Worm (Caenorhabditis elegans) whole organism, late embryonic: ENCODE measurements around the gene ZC477.3.

Source experiments
- C38D4.7 ChIP-seq: fragments of 200-800 bp; sonication (Bioruptor generic); optimal IDR thresholded peaks from 2 replicates; lab custom pipeline; 2018; ENCODE audit warnings: mild to moderate bottlenecking, missing genetic modification characterization, moderate library complexity, missing compliant biosample characterization
- K02D7.2 ChIP-seq: sonication (generic microtip); optimal IDR thresholded peaks from 2 replicates; lab custom pipeline; 2017; ENCODE audit warnings: mild to moderate bottlenecking, missing genetic modification characterization, missing compliant biosample characterization
- K09A11.1 ChIP-seq: sonication (generic microtip); optimal IDR thresholded peaks from 2 replicates; lab custom pipeline; 2017; ENCODE audit warnings: antibody characterized with exemption, mild to moderate bottlenecking, missing genetic modification characterization, missing compliant biosample characterization; ENCODE audit not compliant: insufficient read depth
- Y22D7AL.16 ChIP-seq: sonication (generic microtip); optimal IDR thresholded peaks from 2 replicates; lab custom pipeline; 2016; ENCODE audit warnings: missing genetic modification characterization, missing compliant biosample characterization
- ahr-1 ChIP-seq: sonication (generic microtip); optimal IDR thresholded peaks from 2 replicates; lab custom pipeline; 2016; ENCODE audit warnings: missing genetic modification characterization, missing compliant biosample characterization
- ceh-14 ChIP-seq: sonication (generic microtip); optimal IDR thresholded peaks from 2 replicates; lab custom pipeline; 2016; ENCODE audit warnings: missing genotype, missing genetic modification characterization, missing compliant biosample characterization
- ceh-18 ChIP-seq: sonication (generic microtip); optimal IDR thresholded peaks from 2 replicates; lab custom pipeline; 2016; ENCODE audit warnings: missing genetic modification characterization, missing compliant biosample characterization
- ceh-19 ChIP-seq: fragments of 200-800 bp; sonication (Bioruptor generic); optimal IDR thresholded peaks from 2 replicates; lab custom pipeline; 2018; ENCODE audit warnings: mild to moderate bottlenecking, missing genetic modification characterization, missing compliant biosample characterization
- ceh-2 ChIP-seq: sonication (generic microtip); optimal IDR thresholded peaks from 2 replicates; lab custom pipeline; 2016; ENCODE audit warnings: missing genotype, missing genetic modification characterization, missing compliant biosample characterization
- ceh-22 ChIP-seq: sonication (generic microtip); optimal IDR thresholded peaks from 2 replicates; lab custom pipeline; 2017; ENCODE audit warnings: missing biosample characterization, missing genetic modification characterization
- ceh-24 ChIP-seq: sonication (generic microtip); optimal IDR thresholded peaks from 2 replicates; lab custom pipeline; 2016; ENCODE audit warnings: mild to moderate bottlenecking, missing genetic modification characterization, missing compliant biosample characterization
- ceh-30 ChIP-seq: fragments of 150-350 bp; optimal IDR thresholded peaks from 2 replicates; lab custom pipeline; 2014; ENCODE audit warnings: missing biosample characterization, missing genetic modification characterization
- ceh-31 ChIP-seq: sonication (generic microtip); optimal IDR thresholded peaks from 2 replicates; lab custom pipeline; 2016; ENCODE audit warnings: missing genetic modification characterization, missing compliant biosample characterization
- ceh-48 ChIP-seq: sonication (generic microtip); optimal IDR thresholded peaks from 2 replicates; lab custom pipeline; 2016; ENCODE audit warnings: missing genetic modification characterization, inconsistent platforms, missing compliant biosample characterization
- ceh-6 ChIP-seq: fragments of 200-800 bp; sonication (Bioruptor generic); optimal IDR thresholded peaks from 2 replicates; lab custom pipeline; 2018; ENCODE audit warnings: mild to moderate bottlenecking, missing genetic modification characterization, missing compliant biosample characterization
- ceh-9 ChIP-seq: sonication (generic microtip); optimal IDR thresholded peaks from 2 replicates; lab custom pipeline; 2016; ENCODE audit warnings: mild to moderate bottlenecking, missing genetic modification characterization, inconsistent platforms, missing compliant biosample characterization
- che-1 ChIP-seq: sonication (generic microtip); optimal IDR thresholded peaks from 2 replicates; lab custom pipeline; 2016; ENCODE audit warnings: mild to moderate bottlenecking, missing genetic modification characterization, missing compliant biosample characterization
- dmd-4 ChIP-seq: sonication (generic microtip); optimal IDR thresholded peaks from 2 replicates; lab custom pipeline; 2016; ENCODE audit warnings: borderline replicate concordance, missing genetic modification characterization, missing compliant biosample characterization
- dve-1 ChIP-seq: sonication (generic microtip); optimal IDR thresholded peaks from 2 replicates; lab custom pipeline; 2017; ENCODE audit warnings: antibody characterized with exemption, mild to moderate bottlenecking, missing genetic modification characterization, missing compliant biosample characterization
- elt-2 ChIP-seq: sonication (generic microtip); optimal IDR thresholded peaks from 2 replicates; lab custom pipeline; 2016; ENCODE audit warnings: missing genetic modification reagents, missing genetic modification characterization, missing compliant biosample characterization
- ets-4 ChIP-seq: sonication (generic microtip); optimal IDR thresholded peaks from 2 replicates; lab custom pipeline; 2016; ENCODE audit warnings: missing genetic modification characterization, missing compliant biosample characterization
- eyg-1 ChIP-seq: sonication (generic microtip); optimal IDR thresholded peaks from 2 replicates; lab custom pipeline; 2016; ENCODE audit warnings: missing genotype, missing genetic modification characterization, missing compliant biosample characterization
- fax-1 ChIP-seq: sonication (generic microtip); optimal IDR thresholded peaks from 2 replicates; lab custom pipeline; 2016; ENCODE audit warnings: missing genotype, missing genetic modification characterization, missing compliant biosample characterization
- fkh-6 ChIP-seq: sonication (generic microtip); optimal IDR thresholded peaks from 2 replicates; lab custom pipeline; 2016; ENCODE audit warnings: missing genetic modification characterization, missing compliant biosample characterization
- gmeb-2 ChIP-seq: sonication (generic microtip); optimal IDR thresholded peaks from 2 replicates; lab custom pipeline; 2016; ENCODE audit warnings: missing genetic modification characterization, inconsistent platforms, missing compliant biosample characterization
- hlh-15 ChIP-seq: sonication (generic microtip); optimal IDR thresholded peaks from 2 replicates; lab custom pipeline; 2016; ENCODE audit warnings: missing genetic modification characterization, missing compliant biosample characterization
- hlh-30 ChIP-seq: sonication (generic microtip); optimal IDR thresholded peaks from 2 replicates; lab custom pipeline; 2017; ENCODE audit warnings: antibody characterized with exemption, missing genetic modification characterization, missing compliant biosample characterization; ENCODE audit not compliant: insufficient read depth
- hlh-8 ChIP-seq: sonication (generic microtip); optimal IDR thresholded peaks from 2 replicates; lab custom pipeline; 2016; ENCODE audit warnings: missing genotype, missing genetic modification characterization, missing compliant biosample characterization
- lim-6 ChIP-seq: sonication (generic microtip); optimal IDR thresholded peaks from 2 replicates; lab custom pipeline; 2016; ENCODE audit warnings: missing genetic modification characterization, missing compliant biosample characterization
- lin-11 ChIP-seq: fragments of 200-800 bp; sonication (Bioruptor generic); optimal IDR thresholded peaks from 2 replicates; lab custom pipeline; 2018; ENCODE audit warnings: mild to moderate bottlenecking, missing genetic modification characterization, missing compliant biosample characterization
- madf-2 ChIP-seq: sonication (generic microtip); optimal IDR thresholded peaks from 2 replicates; lab custom pipeline; 2017; ENCODE audit warnings: missing genetic modification characterization, missing compliant biosample characterization
- mec-3 ChIP-seq: sonication (generic microtip); optimal IDR thresholded peaks from 2 replicates; lab custom pipeline; 2016; ENCODE audit warnings: borderline replicate concordance, missing genetic modification characterization, missing compliant biosample characterization
- nfya-1 ChIP-seq: sonication (generic microtip); optimal IDR thresholded peaks from 2 replicates; lab custom pipeline; 2017; ENCODE audit warnings: missing genetic modification characterization, mild to moderate bottlenecking, missing compliant biosample characterization, antibody characterized with exemption, moderate library complexity
- npax-4 ChIP-seq: sonication (generic microtip); optimal IDR thresholded peaks from 2 replicates; lab custom pipeline; 2016; ENCODE audit warnings: missing genetic modification characterization, missing compliant biosample characterization
- odd-2 ChIP-seq: sonication (generic microtip); optimal IDR thresholded peaks from 2 replicates; lab custom pipeline; 2017; ENCODE audit warnings: antibody characterized with exemption, mild to moderate bottlenecking, missing genetic modification characterization, missing compliant biosample characterization
- pag-3 ChIP-seq: sonication (generic microtip); optimal IDR thresholded peaks from 2 replicates; lab custom pipeline; 2016; ENCODE audit warnings: missing compliant biosample characterization, missing genetic modification characterization, borderline replicate concordance
- pax-1 ChIP-seq: fragments of 150-350 bp; optimal IDR thresholded peaks from 2 replicates; lab custom pipeline; 2014; ENCODE audit warnings: missing biosample characterization, missing genetic modification characterization
- pha-2 ChIP-seq: sonication (generic microtip); optimal IDR thresholded peaks from 2 replicates; lab custom pipeline; 2017; ENCODE audit warnings: mild to moderate bottlenecking, missing genetic modification characterization, missing compliant biosample characterization
- pqm-1 ChIP-seq: sonication (generic microtip); optimal IDR thresholded peaks from 2 replicates; lab custom pipeline; 2016; ENCODE audit warnings: missing genetic modification characterization, missing compliant biosample characterization
- pros-1 ChIP-seq: fragments of 150-350 bp; optimal IDR thresholded peaks from 2 replicates; lab custom pipeline; 2014; ENCODE audit warnings: missing biosample characterization, missing genetic modification reagents, missing genetic modification characterization
- ref-2 ChIP-seq: sonication (generic microtip); optimal IDR thresholded peaks from 2 replicates; lab custom pipeline; 2016; ENCODE audit warnings: missing genetic modification characterization, missing compliant biosample characterization
- rnt-1 ChIP-seq: sonication (generic microtip); optimal IDR thresholded peaks from 2 replicates; lab custom pipeline; 2016; ENCODE audit warnings: missing genetic modification characterization, missing compliant biosample characterization
- sdc-2 ChIP-seq: sonication (generic microtip); optimal IDR thresholded peaks from 2 replicates; lab custom pipeline; 2016; ENCODE audit warnings: missing genotype, missing genetic modification characterization, missing compliant biosample characterization
- sox-2 ChIP-seq: fragments of 200-800 bp; sonication (Bioruptor generic); IDR thresholded peaks from 2 replicates; pipeline ENCODE4 v1.3.6; 2022; ENCODE audit warnings: missing genetic modification reagents, missing genetic modification characterization, missing compliant biosample characterization
- sox-4 ChIP-seq: sonication (generic microtip); optimal IDR thresholded peaks from 2 replicates; lab custom pipeline; 2017; ENCODE audit warnings: mild to moderate bottlenecking, missing genetic modification characterization, inconsistent platforms, missing compliant biosample characterization
- syd-9 ChIP-seq: sonication (generic microtip); optimal IDR thresholded peaks from 2 replicates; lab custom pipeline; 2016; ENCODE audit warnings: mild to moderate bottlenecking, missing genetic modification characterization, moderate library complexity, missing compliant biosample characterization
- tbx-2 ChIP-seq: sonication (generic microtip); optimal IDR thresholded peaks from 2 replicates; lab custom pipeline; 2016; ENCODE audit warnings: missing genetic modification characterization, missing compliant biosample characterization
- unc-3 ChIP-seq, 2 experiments: fragments of 200-800 bp in 1 of 2; sonication (Bioruptor generic) in 1 of 2; sonication (generic microtip) in 1 of 2; conservative IDR thresholded peaks in 1 of 2; optimal IDR thresholded peaks in 1 of 2; 2 replicates each; pipeline versions ENCODE4 v1.3.6 to Lab custom; 2016 to 2022; ENCODE audit warnings: missing compliant biosample characterization in 2 of 2, missing genetic modification characterization in 2 of 2, missing genetic modification reagents in 1 of 2
- unc-42 ChIP-seq: sonication (generic microtip); optimal IDR thresholded peaks from 2 replicates; lab custom pipeline; 2016; ENCODE audit warnings: missing genotype, missing genetic modification characterization, missing compliant biosample characterization
- unc-55 ChIP-seq: sonication (generic microtip); optimal IDR thresholded peaks from 2 replicates; lab custom pipeline; 2017; ENCODE audit warnings: missing biosample characterization, missing genetic modification reagents, missing genetic modification characterization
- unc-86 ChIP-seq: sonication (generic microtip); optimal IDR thresholded peaks from 2 replicates; lab custom pipeline; 2016; ENCODE audit warnings: missing genetic modification characterization, missing compliant biosample characterization
- zip-5 ChIP-seq: sonication (generic microtip); optimal IDR thresholded peaks from 2 replicates; lab custom pipeline; 2016; ENCODE audit warnings: missing genetic modification characterization, missing compliant biosample characterization
- ztf-16 ChIP-seq: sonication (generic microtip); optimal IDR thresholded peaks from 2 replicates; lab custom pipeline; 2017; ENCODE audit warnings: missing genetic modification characterization, missing compliant biosample characterization

ZC477.3 gene

ce11 chrIV:7084632-7085160 is 18.6 kb upstream of the ZC477.3 start, which contains the start of gene rps-4:
rps-4 (minus strand) TSS chrIV:7084682.
- TF ChIP-seq lim-6 (tag; lab: Kevin White, UChicago) = no peak
- no peak for TF ChIP-seq ceh-6 (GFP tag; lab: Kevin White, UChicago)
- TF ChIP-seq gmeb-2 (tag; lab: Kevin White, UChicago) = no peak
- TF ChIP-seq fax-1 (tag; lab: Kevin White, UChicago) = no peak
- TF ChIP-seq dmd-4 (tag; lab: Kevin White, UChicago) = no peak
- peak; percentile 23 for TF ChIP-seq pha-2 (tag; lab: Kevin White, UChicago)
- peak; percentile 52 for TF ChIP-seq ref-2 (tag; lab: Kevin White, UChicago)
- TF ChIP-seq hlh-30 (tag; lab: Kevin White, UChicago) = peak; percentile 27
- TF ChIP-seq rnt-1 = no peak
- no peak for TF ChIP-seq eyg-1 (tag; lab: Kevin White, UChicago)
- peak; percentile 67 for TF ChIP-seq elt-2 (tag; lab: Kevin White, UChicago)
- TF ChIP-seq ceh-48 (tag; lab: Kevin White, UChicago) = peak; percentile 13
- TF ChIP-seq unc-86 = no peak
- TF ChIP-seq ceh-14 (tag; lab: Kevin White, UChicago) = no peak
- TF ChIP-seq ceh-19 = no peak
- TF ChIP-seq nfya-1 (tag; lab: Kevin White, UChicago) = peak; percentile 79
- TF ChIP-seq syd-9 (tag; lab: Kevin White, UChicago) = no peak
- TF ChIP-seq fkh-6 (tag; lab: Kevin White, UChicago) = no peak
- no peak for TF ChIP-seq madf-2
- TF ChIP-seq hlh-8 (tag; lab: Kevin White, UChicago) = no peak
- no peak for TF ChIP-seq ceh-24 (tag; lab: Kevin White, UChicago)
- TF ChIP-seq npax-4 (tag; lab: Kevin White, UChicago) = no peak
- TF ChIP-seq unc-55 (GFP tag; lab: Kevin White, UChicago) = peak; percentile 10
- TF ChIP-seq Y22D7AL.16 (tag; lab: Kevin White, UChicago) = peak; percentile 47
- TF ChIP-seq sox-2 (GFP tag; lab: Robert Waterston, UW) = no peak
- TF ChIP-seq hlh-15 (tag; lab: Kevin White, UChicago) = no peak
- no peak for TF ChIP-seq ztf-16 (tag; lab: Kevin White, UChicago)
- no peak for TF ChIP-seq sox-4 (tag; lab: Kevin White, UChicago)
- TF ChIP-seq ceh-31 (tag; lab: Kevin White, UChicago) = peak; percentile 59
- TF ChIP-seq ceh-2 (tag; lab: Kevin White, UChicago) = no peak
- TF ChIP-seq mec-3 = no peak
- no peak for TF ChIP-seq che-1
- no peak for TF ChIP-seq C38D4.7 (GFP tag; lab: Kevin White, UChicago)
- no peak for TF ChIP-seq pros-1 (tag; lab: Kevin White, UChicago)
- no peak for TF ChIP-seq sdc-2 (tag; lab: Kevin White, UChicago)
- no peak for TF ChIP-seq pag-3 (tag; lab: Kevin White, UChicago)
- TF ChIP-seq unc-42 (tag; lab: Kevin White, UChicago) = peak; percentile 31
- no peak for TF ChIP-seq ceh-9 (tag; lab: Kevin White, UChicago)
- no peak for TF ChIP-seq ets-4 (tag; lab: Kevin White, UChicago)
- TF ChIP-seq ceh-18 (tag; lab: Kevin White, UChicago) = peak; percentile 18
- TF ChIP-seq ceh-30 (tag; lab: Kevin White, UChicago) = no peak
- no peak for TF ChIP-seq lin-11 (tag; lab: Kevin White, UChicago)
- TF ChIP-seq ceh-22 = no peak
- no peak for TF ChIP-seq ahr-1 (tag; lab: Kevin White, UChicago)
- TF ChIP-seq zip-5 (tag; lab: Kevin White, UChicago) = no peak
- no peak for TF ChIP-seq pax-1 (tag; lab: Kevin White, UChicago)
- no peak for TF ChIP-seq pqm-1
- no peak for TF ChIP-seq K02D7.2 (tag; lab: Kevin White, UChicago)
- no peak for TF ChIP-seq odd-2 (tag; lab: Kevin White, UChicago)
- no peak for TF ChIP-seq tbx-2
- TF ChIP-seq dve-1 = peak; percentile 26
- TF ChIP-seq unc-3 (GFP tag; conservative IDR thresholded peaks at IDR 0.05; lab: Robert Waterston, UW) = no peak
- no peak for TF ChIP-seq unc-3 (tag; optimal IDR thresholded peaks at IDR 0.05; lab: Kevin White, UChicago)
- TF ChIP-seq K09A11.1 (tag; lab: Kevin White, UChicago) = no peak
